Worm (Caenorhabditis elegans) whole organism, young adult: ENCODE results near the gene D2023.1.

Experiments used
- B0019.2 ChIP-seq: fragments of 200-800 bp; sonication (Bioruptor generic); conservative IDR thresholded peaks from 2 replicates; pipeline ENCODE4 v1.3.6; 2022; ENCODE audit warnings: missing genetic modification reagents, missing genetic modification characterization, missing compliant biosample characterization
- B0035.1 ChIP-seq: sonication (generic microtip); optimal IDR thresholded peaks from 2 replicates; lab custom pipeline; 2016; ENCODE audit warnings: missing genetic modification characterization, mild to moderate bottlenecking, missing compliant biosample characterization, missing genotype, missing genetic modification reagents
- B0336.3 ChIP-seq: fragments of 200-800 bp; sonication (Bioruptor generic); IDR thresholded peaks from 2 replicates; pipeline ENCODE4 v1.3.6; 2022; ENCODE audit warnings: missing genetic modification characterization, missing compliant biosample characterization
- F23B12.7 ChIP-seq: sonication (generic microtip); optimal IDR thresholded peaks from 2 replicates; lab custom pipeline; 2017; ENCODE audit warnings: missing genetic modification characterization, mild to moderate bottlenecking, missing compliant biosample characterization, antibody characterized with exemption, moderate library complexity; ENCODE audit not compliant: insufficient read depth
- F33H1.4 ChIP-seq: fragments of 200-800 bp; sonication (Bioruptor generic); IDR thresholded peaks from 2 replicates; pipeline ENCODE4 v1.3.6; 2022; ENCODE audit warnings: missing genetic modification reagents, missing genetic modification characterization, missing compliant biosample characterization
- F39B2.1 ChIP-seq: fragments of 200-800 bp; sonication (Bioruptor generic); IDR thresholded peaks from 2 replicates; pipeline ENCODE4 v1.3.6; 2022; ENCODE audit warnings: missing genetic modification reagents, missing genetic modification characterization, missing compliant biosample characterization
- F49E8.2 ChIP-seq: sonication (generic microtip); optimal IDR thresholded peaks from 3 replicates; lab custom pipeline; 2017; ENCODE audit warnings: missing genetic modification characterization, mild to moderate bottlenecking, missing compliant biosample characterization, antibody characterized with exemption, moderate library complexity; ENCODE audit not compliant: insufficient read depth
- K12H6.12 ChIP-seq: fragments of 200-800 bp; sonication (Bioruptor generic); optimal IDR thresholded peaks from 2 replicates; lab custom pipeline; 2018; ENCODE audit warnings: mild to moderate bottlenecking, missing genetic modification characterization, missing compliant biosample characterization
- T07F8.4 ChIP-seq: sonication (generic microtip); optimal IDR thresholded peaks from 2 replicates; lab custom pipeline; 2016; ENCODE audit warnings: mild to moderate bottlenecking, missing genetic modification characterization, moderate library complexity, missing compliant biosample characterization
- T26A5.8 ChIP-seq: sonication (generic microtip); optimal IDR thresholded peaks from 2 replicates; lab custom pipeline; 2016; ENCODE audit warnings: missing genetic modification characterization, missing compliant biosample characterization
- Y53G8AR.9 ChIP-seq: fragments of 200-800 bp; sonication (Bioruptor generic); conservative IDR thresholded peaks from 2 replicates; pipeline ENCODE4 v1.3.6; 2022; ENCODE audit warnings: missing genetic modification reagents, missing genetic modification characterization, missing compliant biosample characterization
- Y56A3A.18 ChIP-seq: fragments of 200-800 bp; sonication (Bioruptor generic); IDR thresholded peaks from 2 replicates; pipeline ENCODE4 v1.3.6; 2022; ENCODE audit warnings: missing genetic modification reagents, missing genetic modification characterization, missing compliant biosample characterization
- Y67H2A.10 ChIP-seq: fragments of 200-800 bp; sonication (Bioruptor generic); conservative IDR thresholded peaks from 2 replicates; pipeline ENCODE4 v1.3.6; 2022; ENCODE audit warnings: missing genetic modification reagents, missing genetic modification characterization, missing compliant biosample characterization
- Y95B8A.8 ChIP-seq: fragments of 200-800 bp; sonication (Bioruptor generic); IDR thresholded peaks from 2 replicates; pipeline ENCODE4 v1.3.6; 2022; ENCODE audit warnings: missing genetic modification reagents, missing genetic modification characterization, missing compliant biosample characterization
- akir-1 ChIP-seq: fragments of 200-800 bp; sonication (Bioruptor generic); optimal IDR thresholded peaks from 2 replicates; lab custom pipeline; 2018; ENCODE audit warnings: mild to moderate bottlenecking, missing genetic modification characterization, moderate library complexity, missing compliant biosample characterization
- ama-1 ChIP-seq, 3 experiments: fragments of 150-350 bp in 1 of 3; sonication (generic microtip) in 2 of 3; optimal IDR thresholded peaks; 2 replicates each; lab custom pipeline; 2014 to 2018; ENCODE audit warnings: missing biosample characterization in 2 of 3, missing genetic modification characterization in 2 of 3, missing genetic modification reagents in 2 of 3
- attf-6 ChIP-seq: fragments of 200-800 bp; sonication (Bioruptor generic); IDR thresholded peaks from 2 replicates; pipeline ENCODE4 v1.3.6; 2022; ENCODE audit warnings: missing genetic modification reagents, missing genetic modification characterization, missing compliant biosample characterization
- ceh-100 ChIP-seq: fragments of 200-800 bp; sonication (Bioruptor generic); IDR thresholded peaks from 2 replicates; pipeline ENCODE4 v1.3.6; 2022; ENCODE audit warnings: missing genetic modification reagents, missing genetic modification characterization, missing compliant biosample characterization
- ceh-40 ChIP-seq: fragments of 200-800 bp; sonication (Bioruptor generic); IDR thresholded peaks from 2 replicates; pipeline ENCODE4 v1.3.6; 2022; ENCODE audit warnings: missing genetic modification characterization, missing compliant biosample characterization
- ceh-91 ChIP-seq: fragments of 200-800 bp; sonication (Bioruptor generic); IDR thresholded peaks from 2 replicates; pipeline ENCODE4 v1.3.6; 2022; ENCODE audit warnings: missing genetic modification reagents, missing genetic modification characterization, missing compliant biosample characterization
- chd-7 ChIP-seq: sonication (generic microtip); optimal IDR thresholded peaks from 2 replicates; lab custom pipeline; 2016; ENCODE audit warnings: mild to moderate bottlenecking, missing genetic modification characterization, moderate library complexity, missing compliant biosample characterization
- die-1 ChIP-seq: sonication (generic microtip); optimal IDR thresholded peaks from 2 replicates; lab custom pipeline; 2016; ENCODE audit warnings: missing genotype, mild to moderate bottlenecking, missing genetic modification characterization, missing compliant biosample characterization
- dpl-1 ChIP-seq: fragments of 150-350 bp; optimal IDR thresholded peaks from 2 replicates; lab custom pipeline; 2014; ENCODE audit warnings: missing biosample characterization, missing genetic modification reagents, missing genetic modification characterization
- efl-1 ChIP-seq: fragments of 150-350 bp; optimal IDR thresholded peaks from 2 replicates; lab custom pipeline; 2014; ENCODE audit warnings: missing biosample characterization, missing genetic modification reagents, missing genetic modification characterization
- egl-18 ChIP-seq: fragments of 200-800 bp; sonication (Bioruptor generic); IDR thresholded peaks from 2 replicates; pipeline ENCODE4 v1.3.6; 2022; ENCODE audit warnings: missing genetic modification reagents, missing genetic modification characterization, missing compliant biosample characterization
- ets-4 ChIP-seq: fragments of 200-800 bp; sonication (Bioruptor generic); optimal IDR thresholded peaks from 2 replicates; lab custom pipeline; 2018; ENCODE audit warnings: mild to moderate bottlenecking, missing genetic modification characterization, missing compliant biosample characterization
- him-1 ChIP-seq: sonication (generic microtip); optimal IDR thresholded peaks from 2 replicates; lab custom pipeline; 2016; ENCODE audit warnings: missing genotype, missing genetic modification reagents, missing genetic modification characterization, missing compliant biosample characterization
- hrde-1 ChIP-seq: sonication (generic microtip); optimal IDR thresholded peaks from 2 replicates; lab custom pipeline; 2016; ENCODE audit warnings: missing genetic modification characterization, mild to moderate bottlenecking, missing compliant biosample characterization, moderate library complexity, missing genotype, missing genetic modification reagents, borderline replicate concordance
- let-607 ChIP-seq, 2 experiments: fragments of 200-800 bp in 1 of 2; sonication (Bioruptor generic) in 1 of 2; sonication (generic microtip) in 1 of 2; optimal IDR thresholded peaks; 2 replicates each; lab custom pipeline; 2016 to 2018; ENCODE audit warnings: mild to moderate bottlenecking in 2 of 2, missing compliant biosample characterization in 2 of 2, missing genetic modification characterization in 2 of 2, moderate library complexity in 2 of 2, missing genotype in 1 of 2
- lin-35 ChIP-seq, 3 experiments: fragments of 150-350 bp in 2 of 3; sonication (generic microtip) in 1 of 3; optimal IDR thresholded peaks; 2 replicates each; lab custom pipeline; 2014 to 2018; ENCODE audit warnings: missing biosample characterization in 3 of 3, missing genetic modification characterization in 3 of 3, missing genetic modification reagents in 3 of 3
- madf-8 ChIP-seq: fragments of 200-800 bp; sonication (Bioruptor generic); conservative IDR thresholded peaks from 2 replicates; pipeline ENCODE4 v1.3.6; 2022; ENCODE audit warnings: missing genetic modification reagents, missing genetic modification characterization, missing compliant biosample characterization
- mcd-1 ChIP-seq: fragments of 200-800 bp; sonication (Bioruptor generic); IDR thresholded peaks from 2 replicates; pipeline ENCODE4 v1.3.6; 2022; ENCODE audit warnings: missing genetic modification reagents, missing genetic modification characterization, missing compliant biosample characterization
- mel-28 ChIP-seq: sonication (generic microtip); optimal IDR thresholded peaks from 2 replicates; lab custom pipeline; 2016; ENCODE audit warnings: borderline replicate concordance, mild to moderate bottlenecking, missing genetic modification characterization, missing compliant biosample characterization
- nfya-1 ChIP-seq: sonication (generic microtip); optimal IDR thresholded peaks from 2 replicates; lab custom pipeline; 2017; ENCODE audit warnings: antibody characterized with exemption, missing compliant biosample characterization, missing genetic modification characterization, borderline replicate concordance; ENCODE audit not compliant: insufficient read depth
- nfyb-1 ChIP-seq: fragments of 200-800 bp; sonication (Bioruptor generic); IDR thresholded peaks from 2 replicates; pipeline ENCODE4 v1.3.6; 2022; ENCODE audit warnings: missing genetic modification reagents, missing genetic modification characterization, missing compliant biosample characterization
- nhr-179 ChIP-seq: sonication (generic microtip); optimal IDR thresholded peaks from 2 replicates; lab custom pipeline; 2016; ENCODE audit warnings: mild to moderate bottlenecking, missing genetic modification characterization, missing compliant biosample characterization
- nhr-27 ChIP-seq: fragments of 200-800 bp; sonication (Bioruptor generic); optimal IDR thresholded peaks from 2 replicates; lab custom pipeline; 2018; ENCODE audit warnings: mild to moderate bottlenecking, missing genetic modification characterization, moderate library complexity, missing compliant biosample characterization
- pha-4 ChIP-seq: fragments of 150-350 bp; sonication (generic microtip); optimal IDR thresholded peaks from 2 replicates; lab custom pipeline; 2014; ENCODE audit warnings: missing biosample characterization, missing genetic modification reagents, missing genetic modification characterization
- repo-1 ChIP-seq: sonication (generic microtip); optimal IDR thresholded peaks from 2 replicates; lab custom pipeline; 2017; ENCODE audit warnings: mild to moderate bottlenecking, missing genetic modification characterization, missing compliant biosample characterization
- rpc-1 ChIP-seq, 2 experiments: fragments of 150-350 bp in 1 of 2; sonication (generic microtip) in 1 of 2; optimal IDR thresholded peaks; 2 replicates each; lab custom pipeline; 2014 to 2018; ENCODE audit warnings: missing biosample characterization in 1 of 2, missing genetic modification characterization in 1 of 2, missing genetic modification reagents in 1 of 2, missing genotype in 1 of 2
- snpc-1.1 ChIP-seq: sonication (generic microtip); optimal IDR thresholded peaks from 2 replicates; lab custom pipeline; 2017; ENCODE audit warnings: missing genetic modification characterization, mild to moderate bottlenecking, missing compliant biosample characterization, antibody characterized with exemption, moderate library complexity, missing genotype, missing genetic modification reagents; ENCODE audit not compliant: insufficient read depth
- snpc-3.4 ChIP-seq: sonication (generic microtip); optimal IDR thresholded peaks from 2 replicates; lab custom pipeline; 2017; ENCODE audit warnings: missing genetic modification characterization, mild to moderate bottlenecking, missing compliant biosample characterization, antibody characterized with exemption, moderate library complexity, missing genotype, missing genetic modification reagents
- snpc-4 ChIP-seq, 5 experiments: fragments of 150-350 bp in 1 of 5; sonication (generic microtip) in 4 of 5; optimal IDR thresholded peaks; 2 replicates each; lab custom pipeline; 2014 to 2018; ENCODE audit warnings: missing genetic modification characterization in 5 of 5, missing biosample characterization in 3 of 5, antibody characterized with exemption in 2 of 5, mild to moderate bottlenecking in 2 of 5, missing compliant biosample characterization in 2 of 5, missing genotype in 2 of 5, moderate library complexity in 2 of 5, missing genetic modification reagents in 1 of 5
- zfh-2 ChIP-seq: fragments of 200-800 bp; sonication (Bioruptor generic); conservative IDR thresholded peaks from 2 replicates; pipeline ENCODE4 v1.3.6; 2022; ENCODE audit warnings: missing genetic modification reagents, missing genetic modification characterization, missing compliant biosample characterization
- ztf-25 ChIP-seq: fragments of 200-800 bp; sonication (Bioruptor generic); IDR thresholded peaks from 2 replicates; pipeline ENCODE4 v1.3.6; 2022; ENCODE audit warnings: missing genetic modification reagents, missing genetic modification characterization, missing compliant biosample characterization
- ztf-6 ChIP-seq: fragments of 200-800 bp; sonication (Bioruptor generic); IDR thresholded peaks from 2 replicates; pipeline ENCODE4 v1.3.6; 2022; ENCODE audit warnings: missing genetic modification reagents, missing genetic modification characterization, missing compliant biosample characterization

Gene D2023.1

DNA sequence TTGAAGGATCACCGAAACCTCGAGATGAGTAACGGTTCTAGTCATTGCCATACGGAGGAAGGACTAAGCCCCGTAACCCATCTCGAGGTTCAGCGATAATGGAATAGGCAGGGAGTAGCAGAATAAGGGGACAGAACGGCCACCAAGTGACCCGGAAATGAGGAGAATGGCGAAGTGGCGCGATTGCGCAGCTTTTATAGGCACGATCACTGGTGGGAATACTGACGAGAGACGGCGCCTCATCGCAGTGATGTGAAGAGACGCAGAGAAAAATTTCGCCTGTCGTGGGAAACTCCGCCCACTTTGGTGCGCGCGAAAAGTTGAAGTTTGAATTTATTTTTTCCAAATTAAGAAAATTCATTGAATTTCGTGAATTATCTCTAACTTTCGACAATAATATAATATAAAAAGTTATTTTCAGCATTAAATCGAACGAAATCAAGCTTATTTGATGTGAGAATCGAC lies 19.3 kb upstream of the D2023.1 start, which contains the start of gene F55A11.4 (continued):
- TF ChIP-seq zfh-2 (no peak), nfyb-1 (no peak), mcd-1 (GFP tag; lab: Robert Waterston, UW) (peak; percentile 57), him-1 (peak; percentile 27), F23B12.7 (tag; lab: Kevin White, UChicago) (no peak), attf-6 (GFP tag; lab: Robert Waterston, UW) (no peak), B0336.3 (peak; percentile 46), mel-28 (tag; lab: Kevin White, UChicago) (no peak), nfya-1 (tag; lab: Kevin White, UChicago) (no peak), K12H6.12 (tag; lab: Kevin White, UChicago) (no peak), F39B2.1 (GFP tag; lab: Robert Waterston, UW) (no peak), ama-1 (optimal IDR thresholded peaks at IDR 0.05; lab: Kevin White, UChicago) (no peak), ama-1 (GFP tag; optimal IDR thresholded peaks at IDR 0.05; lab: Kevin White, UChicago) (no peak), Y67H2A.10 (no peak), lin-35 (GFP tag; optimal IDR thresholded peaks at IDR 0.05; lab: Kevin White, UChicago) (no peak), chd-7 (no peak), T07F8.4 (no peak), repo-1 (tag; lab: Kevin White, UChicago) (peak; percentile 24), ceh-91 (GFP tag; lab: Robert Waterston, UW) (no peak), ztf-25 (GFP tag; lab: Robert Waterston, UW) (no peak), F33H1.4 (GFP tag; lab: Robert Waterston, UW) (peak; percentile 26), B0035.1 (tag; lab: Kevin White, UChicago) (no peak), akir-1 (GFP tag; lab: Kevin White, UChicago) (no peak), Y53G8AR.9 (GFP tag; lab: Robert Waterston, UW) (no peak), nhr-27 (tag; lab: Kevin White, UChicago) (no peak), egl-18 (no peak), rpc-1 (optimal IDR thresholded peaks at IDR 0.05; lab: Kevin White, UChicago) (no peak), rpc-1 (tag; optimal IDR thresholded peaks at IDR 0.05; lab: Kevin White, UChicago) (no peak), let-607 (tag; optimal IDR thresholded peaks at IDR 0.05; lab: Kevin White, UChicago) (no peak), snpc-1.1 (peak; percentile 4), ets-4 (no peak), Y95B8A.8 (no peak), T26A5.8 (tag; lab: Kevin White, UChicago) (no peak), die-1 (no peak), Y56A3A.18 (GFP tag; lab: Robert Waterston, UW) (no peak), ceh-100 (GFP tag; lab: Robert Waterston, UW) (no peak), B0019.2 (GFP tag; lab: Robert Waterston, UW) (no peak), snpc-4 (GFP tag; optimal IDR thresholded peaks at IDR 0.05; lab: Kevin White, UChicago) (no peak), snpc-4 (tag; optimal IDR thresholded peaks at IDR 0.05; lab: Kevin White, UChicago) (peak in 2 of 4 experiments; percentile 28 to 31), pha-4 (tag; lab: Kevin White, UChicago) (no peak), hrde-1 (tag; lab: Kevin White, UChicago) (peak; percentile 16), ztf-6 (GFP tag; lab: Robert Waterston, UW) (no peak), dpl-1 (GFP tag; lab: Kevin White, UChicago) (peak; percentile 26), ceh-40 (GFP tag; lab: Robert Waterston, UW) (no peak), snpc-3.4 (peak; percentile 44), madf-8 (GFP tag; lab: Robert Waterston, UW) (peak; percentile 52), F49E8.2 (tag; lab: Kevin White, UChicago) (no peak), efl-1 (GFP tag; lab: Kevin White, UChicago) (peak; percentile 73), nhr-179 (tag; lab: Kevin White, UChicago) (no peak)
